Worm (Caenorhabditis elegans) whole organism, L4/young adult: ENCODE results near the gene F47B8.4.

Experiments
- W03F9.2 ChIP-seq: fragments of 150-350 bp; optimal IDR thresholded peaks from 2 replicates; lab custom pipeline; 2014; ENCODE audit warnings: missing biosample characterization, missing genetic modification characterization
- dao-5 ChIP-seq: sonication (generic microtip); optimal IDR thresholded peaks from 2 replicates; lab custom pipeline; 2016; ENCODE audit warnings: missing genotype, missing genetic modification characterization, moderate library complexity, missing compliant biosample characterization
- him-1 ChIP-seq: sonication (generic microtip); optimal IDR thresholded peaks from 2 replicates; lab custom pipeline; 2016; ENCODE audit warnings: missing genotype, missing genetic modification reagents, missing genetic modification characterization, missing compliant biosample characterization

ce11 chrV:14301076-14301475 is 23.4 kb downstream of the F47B8.4 start, which contains the start of gene F14D7.6:
- TF ChIP-seq him-1 (tag; lab: Kevin White, UChicago) (no peak), W03F9.2 (tag; lab: Kevin White, UChicago) (no peak), dao-5 (tag; lab: Kevin White, UChicago) (no peak)
